Worm (Caenorhabditis elegans) whole organism, L4 larva: ENCODE measurements around the gene ttc-7.

Source experiments
- F10B5.3 ChIP-seq: sonication (generic microtip); optimal IDR thresholded peaks from 2 replicates; lab custom pipeline; 2016; ENCODE audit warnings: mild to moderate bottlenecking, missing genetic modification characterization, missing compliant biosample characterization
- F44E2.7 ChIP-seq: fragments of 200-800 bp; sonication (Bioruptor generic); IDR thresholded peaks from 2 replicates; pipeline ENCODE4 v2.1.2; 2022; ENCODE audit warnings: missing genetic modification characterization, missing compliant biosample characterization
- Y5F2A.4 ChIP-seq: fragments of 200-800 bp; sonication (Bioruptor generic); optimal IDR thresholded peaks from 2 replicates; lab custom pipeline; 2018; ENCODE audit warnings: mild to moderate bottlenecking, missing genetic modification characterization, missing compliant biosample characterization
- Y75B8A.6 ChIP-seq: fragments of 200-800 bp; sonication (Bioruptor generic); IDR thresholded peaks from 2 replicates; pipeline ENCODE4 v1.3.6; 2022; ENCODE audit warnings: missing genetic modification reagents, missing genetic modification characterization, missing compliant biosample characterization
- ZK546.5 ChIP-seq, 2 experiments: sonication (generic microtip); optimal IDR thresholded peaks; 2 replicates each; lab custom pipeline; 2017; ENCODE audit warnings: missing biosample characterization in 2 of 2, missing genetic modification characterization in 2 of 2
- attf-4 ChIP-seq: sonication (generic microtip); optimal IDR thresholded peaks from 3 replicates; lab custom pipeline; 2017; ENCODE audit warnings: missing biosample characterization, missing genetic modification characterization
- ceh-20 ChIP-seq: fragments of 200-800 bp; sonication (Bioruptor generic); IDR thresholded peaks from 2 replicates; pipeline ENCODE4 v1.3.6; 2022; ENCODE audit warnings: missing genetic modification reagents, missing genetic modification characterization, missing compliant biosample characterization
- ceh-44 ChIP-seq: fragments of 200-800 bp; sonication (Bioruptor generic); IDR thresholded peaks from 2 replicates; pipeline ENCODE4 v1.3.6; 2022; ENCODE audit warnings: missing genetic modification reagents, missing genetic modification characterization, missing compliant biosample characterization
- ctbp-1 ChIP-seq: fragments of 200-800 bp; sonication (Bioruptor generic); IDR thresholded peaks from 2 replicates; pipeline ENCODE4 v1.3.6; 2022; ENCODE audit warnings: missing genetic modification reagents, missing genetic modification characterization, missing compliant biosample characterization
- dmd-9 ChIP-seq: fragments of 200-800 bp; sonication (Bioruptor generic); IDR thresholded peaks from 2 replicates; pipeline ENCODE4 v1.3.6; 2022; ENCODE audit warnings: missing genetic modification reagents, missing genetic modification characterization, missing compliant biosample characterization
- dve-1 ChIP-seq: sonication (generic microtip); optimal IDR thresholded peaks from 2 replicates; lab custom pipeline; 2017; ENCODE audit warnings: antibody characterized with exemption, mild to moderate bottlenecking, missing genetic modification characterization, missing compliant biosample characterization; ENCODE audit not compliant: insufficient read depth
- egl-27 ChIP-seq: sonication (generic microtip); optimal IDR thresholded peaks from 3 replicates; lab custom pipeline; 2017; ENCODE audit warnings: missing biosample characterization, missing genetic modification reagents, missing genetic modification characterization
- fos-1 ChIP-seq: fragments of 150-350 bp; optimal IDR thresholded peaks from 2 replicates; lab custom pipeline; 2014; ENCODE audit warnings: missing biosample characterization, missing genetic modification characterization
- hlh-11 ChIP-seq: fragments of 200-800 bp; sonication (Bioruptor generic); optimal IDR thresholded peaks from 2 replicates; lab custom pipeline; 2018; ENCODE audit warnings: mild to moderate bottlenecking, missing genetic modification characterization, missing compliant biosample characterization
- hlh-30 ChIP-seq: sonication (generic microtip); optimal IDR thresholded peaks from 2 replicates; lab custom pipeline; 2017; ENCODE audit warnings: antibody characterized with exemption, mild to moderate bottlenecking, missing genetic modification characterization, missing compliant biosample characterization; ENCODE audit not compliant: insufficient read depth
- hmg-1.1 ChIP-seq: fragments of 200-800 bp; sonication (Bioruptor generic); IDR thresholded peaks from 2 replicates; pipeline ENCODE4 v1.3.6; 2022; ENCODE audit warnings: missing genetic modification reagents, missing genetic modification characterization, missing compliant biosample characterization
- lin-15B ChIP-seq: fragments of 150-350 bp; sonication (generic microtip); optimal IDR thresholded peaks from 3 replicates; lab custom pipeline; 2014; ENCODE audit warnings: missing biosample characterization, missing genetic modification characterization
- lin-29 ChIP-seq: fragments of 200-800 bp; sonication (Bioruptor generic); IDR thresholded peaks from 2 replicates; pipeline ENCODE4 v1.3.6; 2022; ENCODE audit warnings: missing genetic modification reagents, missing genetic modification characterization, missing compliant biosample characterization
- lin-39 ChIP-seq: fragments of 150-350 bp; optimal IDR thresholded peaks from 2 replicates; lab custom pipeline; 2014; ENCODE audit warnings: missing biosample characterization, missing genetic modification reagents, missing genetic modification characterization
- mep-1 ChIP-seq: fragments of 150-350 bp; sonication (generic microtip); optimal IDR thresholded peaks from 3 replicates; lab custom pipeline; 2014; ENCODE audit warnings: missing biosample characterization, missing genetic modification characterization
- mes-2 ChIP-seq: sonication (generic microtip); optimal IDR thresholded peaks from 2 replicates; lab custom pipeline; 2016; ENCODE audit warnings: missing genotype, mild to moderate bottlenecking, missing genetic modification characterization, missing compliant biosample characterization; ENCODE audit not compliant: poor library complexity, severe bottlenecking
- mxl-2 ChIP-seq: fragments of 200-800 bp; sonication (Bioruptor generic); conservative IDR thresholded peaks from 2 replicates; pipeline ENCODE4 v1.3.6; 2022; ENCODE audit warnings: missing genetic modification reagents, missing genetic modification characterization, missing compliant biosample characterization
- mxl-3 ChIP-seq: fragments of 200-800 bp; sonication (Bioruptor generic); optimal IDR thresholded peaks from 2 replicates; lab custom pipeline; 2018; ENCODE audit warnings: mild to moderate bottlenecking, missing genetic modification characterization, missing compliant biosample characterization
- nhr-10 ChIP-seq: fragments of 150-350 bp; optimal IDR thresholded peaks from 2 replicates; lab custom pipeline; 2014; ENCODE audit warnings: missing biosample characterization, missing genetic modification characterization
- nhr-25 ChIP-seq: sonication (generic microtip); optimal IDR thresholded peaks from 2 replicates; lab custom pipeline; 2017; ENCODE audit warnings: missing genetic modification characterization, mild to moderate bottlenecking, missing compliant biosample characterization, antibody characterized with exemption, moderate library complexity, borderline replicate concordance; ENCODE audit not compliant: insufficient read depth
- nhr-42 ChIP-seq: fragments of 200-800 bp; sonication (Bioruptor generic); IDR thresholded peaks from 2 replicates; pipeline ENCODE4 v1.3.6; 2022; ENCODE audit warnings: missing genetic modification characterization, missing compliant biosample characterization
- snpc-1.2 ChIP-seq: fragments of 200-800 bp; sonication (Bioruptor generic); IDR thresholded peaks from 2 replicates; pipeline ENCODE4 v1.3.6; 2022; ENCODE audit warnings: missing genetic modification reagents, missing genetic modification characterization, missing compliant biosample characterization
- spr-1 ChIP-seq: sonication (generic microtip); optimal IDR thresholded peaks from 2 replicates; lab custom pipeline; 2016; ENCODE audit warnings: mild to moderate bottlenecking, missing genetic modification characterization, missing compliant biosample characterization
- spr-3 ChIP-seq: fragments of 200-800 bp; sonication (Bioruptor generic); optimal IDR thresholded peaks from 2 replicates; lab custom pipeline; 2018; ENCODE audit warnings: mild to moderate bottlenecking, missing genetic modification characterization, missing compliant biosample characterization
- unc-130 ChIP-seq: sonication (generic microtip); optimal IDR thresholded peaks from 2 replicates; lab custom pipeline; 2016; ENCODE audit warnings: missing genetic modification reagents, missing genetic modification characterization, missing compliant biosample characterization
- unc-39 ChIP-seq: sonication (generic microtip); optimal IDR thresholded peaks from 2 replicates; lab custom pipeline; 2017; ENCODE audit warnings: missing biosample characterization, missing genetic modification characterization
- unc-62 ChIP-seq, 3 experiments: fragments of 150-350 bp in 1 of 3; sonication (generic microtip); optimal IDR thresholded peaks in 2 of 3; peaks in 1 of 3; 1 replicate in 1 of 3; 2 replicates in 2 of 3; lab custom pipeline; 2014 to 2017; ENCODE audit warnings: missing biosample characterization in 3 of 3, missing genetic modification characterization in 3 of 3, missing genetic modification reagents in 3 of 3, missing genotype in 1 of 3
- vab-7 ChIP-seq: fragments of 200-800 bp; sonication (Bioruptor generic); IDR thresholded peaks from 2 replicates; pipeline ENCODE4 v1.3.6; 2022; ENCODE audit warnings: missing genetic modification reagents, missing genetic modification characterization, missing compliant biosample characterization
- zfp-3 ChIP-seq: fragments of 200-800 bp; sonication (Bioruptor generic); conservative IDR thresholded peaks from 2 replicates; pipeline ENCODE4 v1.3.6; 2022; ENCODE audit warnings: missing genetic modification reagents, missing genetic modification characterization, missing compliant biosample characterization
- zip-11 ChIP-seq: fragments of 200-800 bp; sonication (Bioruptor generic); IDR thresholded peaks from 2 replicates; pipeline ENCODE4 v1.3.6; 2022; ENCODE audit warnings: missing genetic modification characterization, missing compliant biosample characterization
- ztf-11 ChIP-seq: fragments of 150-350 bp; optimal IDR thresholded peaks from 2 replicates; lab custom pipeline; 2014; ENCODE audit warnings: missing biosample characterization, missing genetic modification characterization

Gene ttc-7

ce11 chrIII:1853944-1854343 is 6.3 kb upstream of the ttc-7 start (continued):
- no peak for TF ChIP-seq lin-39 (tag; lab: Kevin White, UChicago)
- no peak for TF ChIP-seq ceh-44 (GFP tag; lab: Robert Waterston, UW)
- TF ChIP-seq F10B5.3, result no peak
- TF ChIP-seq hlh-11 (tag; lab: Kevin White, UChicago), result peak; percentile 29
- TF ChIP-seq unc-130 (GFP tag; lab: Kevin White, UChicago), result no peak
- peak; percentile 47; the same call in 1 of the 2 replicates for TF ChIP-seq hmg-1.1 (GFP tag; lab: Robert Waterston, UW)
- TF ChIP-seq snpc-1.2 (GFP tag; lab: Robert Waterston, UW), result no peak
- TF ChIP-seq unc-39 (tag; lab: Kevin White, UChicago), result no peak
- no peak for TF ChIP-seq mxl-2 (GFP tag; lab: Robert Waterston, UW)
- TF ChIP-seq nhr-25 (tag; lab: Kevin White, UChicago), result peak; percentile 3
- no peak for TF ChIP-seq zip-11
- TF ChIP-seq nhr-42 (GFP tag; lab: Robert Waterston, UW), result no peak
- no peak for TF ChIP-seq zfp-3
- TF ChIP-seq Y5F2A.4 (GFP tag; lab: Kevin White, UChicago), result no peak
- no peak for TF ChIP-seq nhr-10 (tag; lab: Kevin White, UChicago)
- TF ChIP-seq dmd-9, result no peak
- TF ChIP-seq vab-7 (GFP tag; lab: Robert Waterston, UW), result no peak
- no peak for TF ChIP-seq ztf-11 (tag; lab: Kevin White, UChicago)
- no peak for TF ChIP-seq F44E2.7 (GFP tag; lab: Robert Waterston, UW)
- TF ChIP-seq lin-15B (tag; lab: Kevin White, UChicago), result no peak
- no peak for TF ChIP-seq spr-3 (GFP tag; lab: Kevin White, UChicago)
- no peak for TF ChIP-seq mxl-3 (GFP tag; lab: Kevin White, UChicago)
- peak; percentile 8 for TF ChIP-seq hlh-30 (tag; lab: Kevin White, UChicago)
- TF ChIP-seq ZK546.5 (tag; optimal IDR thresholded peaks at IDR 0.05; lab: Kevin White, UChicago), result no peak
- no peak for TF ChIP-seq ceh-20 (GFP tag; lab: Robert Waterston, UW)
- TF ChIP-seq mep-1 (tag; lab: Kevin White, UChicago), result peak; percentile 13
- no peak for TF ChIP-seq dve-1 (tag; lab: Kevin White, UChicago)
- TF ChIP-seq spr-1 (tag; lab: Kevin White, UChicago), result no peak

- TF ChIP-seq unc-62 (GFP tag; optimal IDR thresholded peaks at IDR 0.05 in 1 of 2; lab: Kevin White, UChicago) (peak in 1 of 2 experiments; percentile 51), unc-62 (tag; optimal IDR thresholded peaks at IDR 0.05; lab: Kevin White, UChicago) (no peak), spr-1 (tag; lab: Kevin White, UChicago) (no peak)
Measured at ce11 chrIII:1855092-1855491, 5.1 kb upstream of the ttc-7 start, which contains the start of gene hlh-33. Gene hlh-33 (plus strand): TSS chrIII:1855392.

- TF ChIP-seq lin-29 (GFP tag; lab: Robert Waterston, UW) (no peak), egl-27 (tag; lab: Kevin White, UChicago) (no peak), ctbp-1 (GFP tag; lab: Robert Waterston, UW) (no peak), mxl-3 (GFP tag; lab: Kevin White, UChicago) (no peak), mes-2 (tag; lab: Kevin White, UChicago) (no peak), fos-1 (tag; lab: Kevin White, UChicago) (no peak), Y75B8A.6 (GFP tag; lab: Robert Waterston, UW) (no peak), attf-4 (tag; lab: Kevin White, UChicago) (no peak)
- TF ChIP-seq, all 104 proteins: peak for 0
Measured at ce11 chrIII:1856175-1856574, 4.1 kb upstream of the ttc-7 start.
